Worm (Caenorhabditis elegans) whole organism, L3 larva: ENCODE data around the gene D1086.2.
"Not testable (repeated sequence)": the region's sequence is repeated elsewhere in the genome, so short reads cannot be mapped to it uniquely, and the experiment has no call there.

ENCODE experiments used
- ceh-16 ChIP-seq: sonication (generic microtip); optimal IDR thresholded peaks from 2 replicates; lab custom pipeline; 2017; ENCODE audit warnings: missing biosample characterization, missing genetic modification characterization
- daf-12 ChIP-seq: fragments of 150-350 bp; optimal IDR thresholded peaks from 2 replicates; lab custom pipeline; 2014; ENCODE audit warnings: missing biosample characterization, missing genetic modification reagents, missing genetic modification characterization
- elt-2 ChIP-seq: sonication (generic microtip); optimal IDR thresholded peaks from 2 replicates; lab custom pipeline; 2016; ENCODE audit warnings: missing genetic modification reagents, mild to moderate bottlenecking, missing genetic modification characterization, missing compliant biosample characterization

Gene D1086.2

DNA sequence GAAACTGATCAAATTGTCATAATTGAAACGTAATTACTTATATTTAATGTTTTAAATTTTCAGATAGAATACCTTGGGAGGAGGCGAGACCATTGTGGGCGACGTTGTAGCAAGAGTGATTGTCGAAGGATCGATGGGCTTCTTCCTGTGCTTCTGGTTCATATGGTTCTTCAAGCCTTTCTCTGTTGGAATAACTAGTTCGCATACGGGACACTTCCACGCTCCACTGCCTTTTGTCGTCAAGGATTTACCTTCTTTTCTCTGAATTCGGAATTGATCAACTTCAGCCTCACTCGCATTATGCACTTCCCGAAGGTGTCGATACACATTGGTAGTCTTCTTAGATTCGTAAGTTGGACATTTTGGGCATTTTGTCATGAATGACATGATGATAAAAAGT is 49.2 kb downstream of the D1086.2 start, which contains the start of gene F58D12.1:
Gene F58D12.1 (plus strand): TSS at position 301 of the 400 bp plus-strand sequence.
- TF ChIP-seq daf-12, ceh-16, elt-2 (tag; lab: Kevin White, UChicago): not testable (repeated sequence)
- TF ChIP-seq, all 47 proteins: peak for 0; not testable (repeated sequence) for 47
